Worm (Caenorhabditis elegans) whole organism, L4 larva: ENCODE results near the gene nas-27.
A peak's percentile ranks its signal among the peaks of the same experiment; 100 is the strongest.

Source experiments
- D1046.2 ChIP-seq: fragments of 200-800 bp; sonication (Bioruptor generic); IDR thresholded peaks from 2 replicates; pipeline ENCODE4 v1.3.6; 2022; ENCODE audit warnings: missing genetic modification characterization, missing compliant biosample characterization
- F10B5.3 ChIP-seq: sonication (generic microtip); optimal IDR thresholded peaks from 2 replicates; lab custom pipeline; 2016; ENCODE audit warnings: mild to moderate bottlenecking, missing genetic modification characterization, missing compliant biosample characterization
- F26F4.8 ChIP-seq: fragments of 200-800 bp; sonication (Bioruptor generic); conservative IDR thresholded peaks from 2 replicates; pipeline ENCODE4 v1.3.6; 2022; ENCODE audit warnings: missing genetic modification characterization, missing compliant biosample characterization
- F44E2.7 ChIP-seq: fragments of 200-800 bp; sonication (Bioruptor generic); IDR thresholded peaks from 2 replicates; pipeline ENCODE4 v2.1.2; 2022; ENCODE audit warnings: missing genetic modification characterization, missing compliant biosample characterization
- R02D3.7 ChIP-seq: fragments of 150-350 bp; sonication (generic microtip); optimal IDR thresholded peaks from 3 replicates; lab custom pipeline; 2014; ENCODE audit warnings: missing biosample characterization, missing genetic modification characterization
- Y48G9A.11 ChIP-seq: fragments of 200-800 bp; sonication (Bioruptor generic); IDR thresholded peaks from 2 replicates; pipeline ENCODE4 v1.3.6; 2022; ENCODE audit warnings: missing genetic modification reagents, missing genetic modification characterization, missing compliant biosample characterization
- Y5F2A.4 ChIP-seq: fragments of 200-800 bp; sonication (Bioruptor generic); optimal IDR thresholded peaks from 2 replicates; lab custom pipeline; 2018; ENCODE audit warnings: mild to moderate bottlenecking, missing genetic modification characterization, missing compliant biosample characterization
- Y75B8A.6 ChIP-seq: fragments of 200-800 bp; sonication (Bioruptor generic); IDR thresholded peaks from 2 replicates; pipeline ENCODE4 v1.3.6; 2022; ENCODE audit warnings: missing genetic modification reagents, missing genetic modification characterization, missing compliant biosample characterization
- ZK337.2 ChIP-seq: fragments of 200-800 bp; sonication (Bioruptor generic); IDR thresholded peaks from 2 replicates; pipeline ENCODE4 v1.3.6; 2022; ENCODE audit warnings: missing genetic modification reagents, missing genetic modification characterization, missing compliant biosample characterization
- aha-1 ChIP-seq: fragments of 150-350 bp; peaks from one replicate; lab custom pipeline; 2014; ENCODE audit warnings: missing biosample characterization, missing genetic modification characterization
- attf-4 ChIP-seq: sonication (generic microtip); optimal IDR thresholded peaks from 3 replicates; lab custom pipeline; 2017; ENCODE audit warnings: missing biosample characterization, missing genetic modification characterization
- ceh-62 ChIP-seq: sonication (generic microtip); optimal IDR thresholded peaks from 2 replicates; lab custom pipeline; 2017; ENCODE audit warnings: missing biosample characterization, missing genetic modification characterization
- ctbp-1 ChIP-seq: fragments of 200-800 bp; sonication (Bioruptor generic); IDR thresholded peaks from 2 replicates; pipeline ENCODE4 v1.3.6; 2022; ENCODE audit warnings: missing genetic modification reagents, missing genetic modification characterization, missing compliant biosample characterization
- daf-16 ChIP-seq, 3 experiments: sonication (generic microtip); optimal IDR thresholded peaks; 2 replicates each; lab custom pipeline; 2016 to 2017; ENCODE audit warnings: missing genetic modification characterization in 3 of 3, missing genetic modification reagents in 3 of 3, mild to moderate bottlenecking in 2 of 3, missing compliant biosample characterization in 2 of 3, missing biosample characterization in 1 of 3, moderate library complexity in 1 of 3
- daf-19 ChIP-seq: fragments of 200-800 bp; sonication (Bioruptor generic); conservative IDR thresholded peaks from 2 replicates; pipeline ENCODE4 v1.3.6; 2022; ENCODE audit warnings: missing genetic modification characterization, missing compliant biosample characterization
- dmd-8 ChIP-seq: fragments of 200-800 bp; sonication (Bioruptor generic); IDR thresholded peaks from 2 replicates; pipeline ENCODE4 v1.3.6; 2022; ENCODE audit warnings: missing genetic modification characterization, missing compliant biosample characterization
- dve-1 ChIP-seq: sonication (generic microtip); optimal IDR thresholded peaks from 2 replicates; lab custom pipeline; 2017; ENCODE audit warnings: antibody characterized with exemption, mild to moderate bottlenecking, missing genetic modification characterization, missing compliant biosample characterization; ENCODE audit not compliant: insufficient read depth
- egl-43 ChIP-seq: fragments of 200-800 bp; sonication (Bioruptor generic); IDR thresholded peaks from 2 replicates; pipeline ENCODE4 v1.3.6; 2022; ENCODE audit warnings: missing genetic modification reagents, missing genetic modification characterization, missing compliant biosample characterization
- fos-1 ChIP-seq: fragments of 150-350 bp; optimal IDR thresholded peaks from 2 replicates; lab custom pipeline; 2014; ENCODE audit warnings: missing biosample characterization, missing genetic modification characterization
- hif-1 ChIP-seq, 2 experiments: sonication (generic microtip); optimal IDR thresholded peaks; 2 replicates each; lab custom pipeline; 2016 to 2017; ENCODE audit warnings: missing compliant biosample characterization in 2 of 2, missing genetic modification characterization in 2 of 2, missing genetic modification reagents in 2 of 2, missing genotype in 2 of 2, mild to moderate bottlenecking in 1 of 2
- hlh-30 ChIP-seq: sonication (generic microtip); optimal IDR thresholded peaks from 2 replicates; lab custom pipeline; 2017; ENCODE audit warnings: antibody characterized with exemption, mild to moderate bottlenecking, missing genetic modification characterization, missing compliant biosample characterization; ENCODE audit not compliant: insufficient read depth
- jun-1 ChIP-seq: fragments of 150-350 bp; optimal IDR thresholded peaks from 2 replicates; lab custom pipeline; 2014; ENCODE audit warnings: missing biosample characterization, missing genetic modification reagents, missing genetic modification characterization
- lim-7 ChIP-seq: fragments of 200-800 bp; sonication (Bioruptor generic); IDR thresholded peaks from 2 replicates; pipeline ENCODE4 v1.3.6; 2022; ENCODE audit warnings: missing genetic modification characterization, missing compliant biosample characterization
- lin-13 ChIP-seq: fragments of 150-350 bp; optimal IDR thresholded peaks from 2 replicates; lab custom pipeline; 2014; ENCODE audit warnings: missing biosample characterization, missing genetic modification reagents, missing genetic modification characterization
- lin-38 ChIP-seq: fragments of 200-800 bp; sonication (Bioruptor generic); IDR thresholded peaks from 2 replicates; pipeline ENCODE4 v1.3.6; 2022; ENCODE audit warnings: missing genetic modification reagents, missing genetic modification characterization, missing compliant biosample characterization
- lir-3 ChIP-seq: sonication (generic microtip); optimal IDR thresholded peaks from 2 replicates; lab custom pipeline; 2016; ENCODE audit warnings: mild to moderate bottlenecking, missing genetic modification characterization, missing compliant biosample characterization
- madf-5 ChIP-seq, 2 experiments: fragments of 200-800 bp; sonication (Bioruptor generic); IDR thresholded peaks; 2 replicates each; pipeline ENCODE4 v1.3.6; 2022; ENCODE audit warnings: missing compliant biosample characterization in 2 of 2, missing genetic modification characterization in 2 of 2
- mep-1 ChIP-seq: fragments of 150-350 bp; sonication (generic microtip); optimal IDR thresholded peaks from 3 replicates; lab custom pipeline; 2014; ENCODE audit warnings: missing biosample characterization, missing genetic modification characterization
- mxl-3 ChIP-seq: fragments of 200-800 bp; sonication (Bioruptor generic); optimal IDR thresholded peaks from 2 replicates; lab custom pipeline; 2018; ENCODE audit warnings: mild to moderate bottlenecking, missing genetic modification characterization, missing compliant biosample characterization
- nhr-102 ChIP-seq: sonication (generic microtip); optimal IDR thresholded peaks from 2 replicates; lab custom pipeline; 2016; ENCODE audit warnings: mild to moderate bottlenecking, missing genetic modification characterization, moderate library complexity, missing compliant biosample characterization
- nhr-111 ChIP-seq: fragments of 200-800 bp; sonication (Bioruptor generic); optimal IDR thresholded peaks from 2 replicates; lab custom pipeline; 2018; ENCODE audit warnings: mild to moderate bottlenecking, missing genetic modification characterization, missing compliant biosample characterization
- nhr-25 ChIP-seq: sonication (generic microtip); optimal IDR thresholded peaks from 2 replicates; lab custom pipeline; 2017; ENCODE audit warnings: missing genetic modification characterization, mild to moderate bottlenecking, missing compliant biosample characterization, antibody characterized with exemption, moderate library complexity, borderline replicate concordance; ENCODE audit not compliant: insufficient read depth
- nhr-28 ChIP-seq: fragments of 150-350 bp; optimal IDR thresholded peaks from 2 replicates; lab custom pipeline; 2014; ENCODE audit warnings: missing biosample characterization, missing genetic modification characterization
- nhr-41 ChIP-seq: fragments of 200-800 bp; sonication (Bioruptor generic); IDR thresholded peaks from 2 replicates; pipeline ENCODE4 v1.3.6; 2022; ENCODE audit warnings: missing genetic modification reagents, missing genetic modification characterization, missing compliant biosample characterization
- nhr-76 ChIP-seq: fragments of 150-350 bp; optimal IDR thresholded peaks from 2 replicates; lab custom pipeline; 2014; ENCODE audit warnings: missing biosample characterization, missing genetic modification characterization
- pqm-1 ChIP-seq: sonication (generic microtip); optimal IDR thresholded peaks from 2 replicates; lab custom pipeline; 2017; ENCODE audit warnings: missing biosample characterization, missing genetic modification characterization
- saeg-2 ChIP-seq: fragments of 200-800 bp; sonication (Bioruptor generic); IDR thresholded peaks from 2 replicates; pipeline ENCODE4 v1.3.6; 2022; ENCODE audit warnings: missing genetic modification reagents, missing genetic modification characterization, missing compliant biosample characterization
- set-16 ChIP-seq: fragments of 200-800 bp; sonication (Bioruptor generic); IDR thresholded peaks from 2 replicates; pipeline ENCODE4 v1.3.6; 2022; ENCODE audit warnings: missing genetic modification reagents, missing genetic modification characterization, missing compliant biosample characterization
- tag-97 ChIP-seq: fragments of 200-800 bp; sonication (Bioruptor generic); IDR thresholded peaks from 2 replicates; pipeline ENCODE4 v1.3.6; 2022; ENCODE audit warnings: missing genetic modification characterization, missing compliant biosample characterization
- tra-1 ChIP-seq: fragments of 200-800 bp; sonication (Bioruptor generic); IDR thresholded peaks from 2 replicates; pipeline ENCODE4 v1.3.6; 2022; ENCODE audit warnings: missing genetic modification reagents, missing genetic modification characterization, missing compliant biosample characterization
- unc-62 ChIP-seq, 3 experiments: fragments of 150-350 bp in 1 of 3; sonication (generic microtip); optimal IDR thresholded peaks in 2 of 3; peaks in 1 of 3; 1 replicate in 1 of 3; 2 replicates in 2 of 3; lab custom pipeline; 2014 to 2017; ENCODE audit warnings: missing biosample characterization in 3 of 3, missing genetic modification characterization in 3 of 3, missing genetic modification reagents in 3 of 3, missing genotype in 1 of 3
- zfp-2 ChIP-seq: sonication (generic microtip); optimal IDR thresholded peaks from 2 replicates; lab custom pipeline; 2016; ENCODE audit warnings: mild to moderate bottlenecking, missing genetic modification characterization, missing compliant biosample characterization
- zfp-3 ChIP-seq: fragments of 200-800 bp; sonication (Bioruptor generic); conservative IDR thresholded peaks from 2 replicates; pipeline ENCODE4 v1.3.6; 2022; ENCODE audit warnings: missing genetic modification reagents, missing genetic modification characterization, missing compliant biosample characterization
- zip-11 ChIP-seq: fragments of 200-800 bp; sonication (Bioruptor generic); IDR thresholded peaks from 2 replicates; pipeline ENCODE4 v1.3.6; 2022; ENCODE audit warnings: missing genetic modification characterization, missing compliant biosample characterization

Gene nas-27

ce11 chrII:1199987-1200386 lies 20.9 kb upstream of the nas-27 start:
- TF ChIP-seq jun-1, result no peak
- no peak for TF ChIP-seq R02D3.7
- TF ChIP-seq madf-5 (GFP tag; IDR thresholded peaks at IDR 0.05; lab: Robert Waterston, UW), result no peak
- no peak for TF ChIP-seq fos-1 (tag; lab: Kevin White, UChicago)
- TF ChIP-seq egl-43 (GFP tag; lab: Robert Waterston, UW), result no peak
- TF ChIP-seq zip-11, result no peak
- TF ChIP-seq ZK337.2 (GFP tag; lab: Robert Waterston, UW), result no peak
- TF ChIP-seq attf-4 (tag; lab: Kevin White, UChicago), result no peak
- TF ChIP-seq Y5F2A.4 (GFP tag; lab: Kevin White, UChicago), result no peak
- TF ChIP-seq zfp-3, result no peak

- TF ChIP-seq nhr-41, result no peak
- no peak for TF ChIP-seq nhr-102 (tag; lab: Kevin White, UChicago)
- TF ChIP-seq D1046.2 (GFP tag; lab: Robert Waterston, UW), result no peak
- TF ChIP-seq zfp-2, result no peak
- no peak for TF ChIP-seq mxl-3 (GFP tag; lab: Kevin White, UChicago)
- no peak for TF ChIP-seq Y75B8A.6 (GFP tag; lab: Robert Waterston, UW)
- TF ChIP-seq F10B5.3 (tag; lab: Kevin White, UChicago), result no peak
Measured at ce11 chrII:1197074-1197473, 18.0 kb upstream of the nas-27 start, which contains the start of gene F53A10.2. TSS of gene F53A10.2 (plus strand) at chrII:1197374.

ce11 chrII:1196129-1196528 lies 17.0 kb upstream of the nas-27 start:
- TF ChIP-seq aha-1 (tag; lab: Kevin White, UChicago) (peak; percentile 45), zip-11 (no peak)

ce11 chrII:1191853-1192252 lies 12.7 kb upstream of the nas-27 start:
- TF ChIP-seq saeg-2, result no peak
- TF ChIP-seq ceh-62, result no peak
- TF ChIP-seq lir-3 (tag; lab: Kevin White, UChicago), result no peak
- no peak for TF ChIP-seq lin-13 (GFP tag; lab: Kevin White, UChicago)
- TF ChIP-seq zfp-3, result no peak
- TF ChIP-seq nhr-25 (tag; lab: Kevin White, UChicago), result no peak
- TF ChIP-seq zfp-2, result no peak
- TF ChIP-seq nhr-28 (tag; lab: Kevin White, UChicago), result peak; percentile 5
- TF ChIP-seq Y48G9A.11 (GFP tag; lab: Robert Waterston, UW), result no peak
- TF ChIP-seq tag-97, result no peak
- TF ChIP-seq hif-1 (tag; optimal IDR thresholded peaks at IDR 0.05; lab: Kevin White, UChicago), result no peak
- no peak for TF ChIP-seq nhr-76
- no peak for TF ChIP-seq lim-7 (GFP tag; lab: Robert Waterston, UW)
- peak; percentile 34 for TF ChIP-seq dve-1 (tag; lab: Kevin White, UChicago)
- no peak for TF ChIP-seq zip-11
- TF ChIP-seq dmd-8 (GFP tag; lab: Robert Waterston, UW), result no peak
- TF ChIP-seq daf-16 (GFP tag; optimal IDR thresholded peaks at IDR 0.05; lab: Kevin White, UChicago), result no peak
- peak; percentile 42 for TF ChIP-seq daf-16 (tag; optimal IDR thresholded peaks at IDR 0.05; lab: Kevin White, UChicago)
- TF ChIP-seq hlh-30, result peak; percentile 4
- TF ChIP-seq nhr-111, result no peak
- no peak for TF ChIP-seq lin-38

- TF ChIP-seq madf-5 (GFP tag; IDR thresholded peaks at IDR 0.05; lab: Robert Waterston, UW) (no peak), fos-1 (tag; lab: Kevin White, UChicago) (no peak), daf-19 (no peak), mxl-3 (GFP tag; lab: Kevin White, UChicago) (no peak), F26F4.8 (GFP tag; lab: Robert Waterston, UW) (no peak), unc-62 (GFP tag; optimal IDR thresholded peaks at IDR 0.05 in 1 of 2; lab: Kevin White, UChicago) (no peak), unc-62 (tag; optimal IDR thresholded peaks at IDR 0.05; lab: Kevin White, UChicago) (no peak), ctbp-1 (no peak), nhr-28 (tag; lab: Kevin White, UChicago) (peak; percentile 36), F44E2.7 (GFP tag; lab: Robert Waterston, UW) (no peak), set-16 (no peak), pqm-1 (tag; lab: Kevin White, UChicago) (no peak), D1046.2 (GFP tag; lab: Robert Waterston, UW) (no peak), tra-1 (GFP tag; lab: Robert Waterston, UW) (no peak), mep-1 (no peak), F10B5.3 (tag; lab: Kevin White, UChicago) (no peak), zip-11 (no peak), Y48G9A.11 (GFP tag; lab: Robert Waterston, UW) (no peak)
Measured at ce11 chrII:1189652-1190051, 10.5 kb upstream of the nas-27 start.
